Worm (Caenorhabditis elegans): ENCODE measurements around the gene ZK154.1.
A peak's percentile ranks its signal among the peaks of the same experiment; 100 is the strongest.

- TF ChIP-seq elt-2 (tag; optimal IDR thresholded peaks at IDR 0.05) = peak; percentile 41
- TF ChIP-seq nhr-43 (tag; optimal IDR thresholded peaks at IDR 0.05; ENCODE audit: poor library complexity, severe bottlenecking) = no peak
- no peak for TF ChIP-seq fos-1 (tag; optimal IDR thresholded peaks at IDR 0.05)
- TF ChIP-seq sea-2 (GFP tag; optimal IDR thresholded peaks at IDR 0.05) = peak; percentile 38
- TF ChIP-seq ceh-16 (tag; optimal IDR thresholded peaks at IDR 0.05) = no peak
- no peak for TF ChIP-seq zag-1 (tag; optimal IDR thresholded peaks at IDR 0.05)
- TF ChIP-seq nhr-11 (tag; optimal IDR thresholded peaks at IDR 0.05) = no peak
- no peak for TF ChIP-seq skn-1 (tag; optimal IDR thresholded peaks at IDR 0.05)
- TF ChIP-seq lin-15B (tag; optimal IDR thresholded peaks at IDR 0.05) = peak; percentile 37
- no peak for TF ChIP-seq mdl-1 (tag; optimal IDR thresholded peaks at IDR 0.05)
- no peak for TF ChIP-seq tbx-2 (tag; optimal IDR thresholded peaks at IDR 0.05)
- TF ChIP-seq ceh-82 (tag; optimal IDR thresholded peaks at IDR 0.05) = no peak
- TF ChIP-seq ztf-11 (tag; optimal IDR thresholded peaks at IDR 0.05) = no peak
- TF ChIP-seq nhr-77 (tag; optimal IDR thresholded peaks at IDR 0.05) = no peak
These were observed 30.2 kb downstream of the ZK154.1 start for ce11 chrX:7809352-7810196.
